Fruit fly (Drosophila melanogaster) whole organism, embryonic: ENCODE data around the gene CG7149.

ENCODE experiments used
- Asciz ChIP-seq: fragments of 200-800 bp; sonication (Bioruptor generic); optimal IDR thresholded peaks from 2 replicates; lab custom pipeline; 2017; ENCODE audit warnings: missing biosample characterization, mild to moderate bottlenecking, missing genetic modification characterization, missing genetic modification reagents
- CG10267 ChIP-seq: fragments of 200-800 bp; sonication (Bioruptor generic); optimal IDR thresholded peaks from 2 replicates; lab custom pipeline; 2018; ENCODE audit warnings: missing biosample characterization, mild to moderate bottlenecking, missing genetic modification characterization, moderate library complexity
- CG10321 ChIP-seq: fragments of 200-800 bp; sonication (Bioruptor generic); IDR thresholded peaks from 2 replicates; pipeline ENCODE4 v1.3.6; 2022; ENCODE audit warnings: missing biosample characterization, missing genetic modification characterization
- CG10654 ChIP-seq: fragments of 200-800 bp; sonication (Bioruptor generic); optimal IDR thresholded peaks from 2 replicates; lab custom pipeline; 2016; ENCODE audit warnings: missing biosample characterization, missing genetic modification characterization
- CG11093 ChIP-seq: fragments of 200-800 bp; sonication (Bioruptor generic); IDR thresholded peaks from 3 replicates; pipeline ENCODE4 v1.3.6; 2022; ENCODE audit warnings: missing biosample characterization, missing genetic modification characterization
- CG12236 ChIP-seq: fragments of 200-800 bp; sonication (Bioruptor generic); optimal IDR thresholded peaks from 2 replicates; lab custom pipeline; 2016; ENCODE audit warnings: missing biosample characterization, missing genetic modification characterization
- CG13123 ChIP-seq: fragments of 200-800 bp; sonication (Bioruptor generic); optimal IDR thresholded peaks from 2 replicates; lab custom pipeline; 2016; ENCODE audit warnings: missing biosample characterization, missing genetic modification characterization
- CG13424 ChIP-seq: fragments of 200-800 bp; sonication (Bioruptor generic); optimal IDR thresholded peaks from 2 replicates; lab custom pipeline; 2019; ENCODE audit warnings: missing biosample characterization, mild to moderate bottlenecking, missing genetic modification characterization, moderate library complexity
- CG14860 ChIP-seq: fragments of 200-800 bp; sonication (Bioruptor generic); IDR thresholded peaks from 3 replicates; pipeline ENCODE4 v1.3.6; 2022; ENCODE audit warnings: missing biosample characterization, missing genetic modification characterization; ENCODE audit not compliant: partially characterized antibody
- CG1529 ChIP-seq: fragments of 200-800 bp; sonication (Bioruptor generic); optimal IDR thresholded peaks from 3 replicates; lab custom pipeline; 2018; ENCODE audit warnings: missing biosample characterization, missing genetic modification characterization
- CG1602 ChIP-seq: fragments of 200-800 bp; sonication (Bioruptor generic); optimal IDR thresholded peaks from 3 replicates; lab custom pipeline; 2016; ENCODE audit warnings: missing biosample characterization, missing genetic modification characterization
- CG16779 ChIP-seq: fragments of 200-800 bp; sonication (Bioruptor generic); IDR thresholded peaks from 2 replicates; pipeline ENCODE4 v1.3.6; 2022; ENCODE audit warnings: missing biosample characterization, missing genetic modification characterization
- CG17186 ChIP-seq: fragments of 200-800 bp; sonication (Bioruptor generic); optimal IDR thresholded peaks from 3 replicates; lab custom pipeline; 2017; ENCODE audit warnings: missing biosample characterization, missing genetic modification reagents, missing genetic modification characterization
- CG18476 ChIP-seq: fragments of 200-800 bp; sonication (Bioruptor generic); optimal IDR thresholded peaks from 2 replicates; lab custom pipeline; 2016; ENCODE audit warnings: missing biosample characterization, mild to moderate bottlenecking, missing genetic modification characterization
- CG18599 ChIP-seq: fragments of 200-800 bp; sonication (Bioruptor generic); optimal IDR thresholded peaks from 3 replicates; lab custom pipeline; 2017; ENCODE audit warnings: missing biosample characterization, missing genetic modification characterization, mild to moderate bottlenecking, moderate library complexity, missing genetic modification reagents
- CG3407 ChIP-seq: fragments of 200-800 bp; sonication (Bioruptor generic); optimal IDR thresholded peaks from 2 replicates; lab custom pipeline; 2018; ENCODE audit warnings: missing biosample characterization, mild to moderate bottlenecking, missing genetic modification characterization
- CG34376 ChIP-seq: fragments of 200-800 bp; sonication (Bioruptor generic); optimal IDR thresholded peaks from 2 replicates; lab custom pipeline; 2018; ENCODE audit warnings: missing biosample characterization, mild to moderate bottlenecking, missing genetic modification characterization
- CG5180 ChIP-seq: fragments of 200-800 bp; sonication (Bioruptor generic); optimal IDR thresholded peaks from 3 replicates; lab custom pipeline; 2017; ENCODE audit warnings: missing biosample characterization, missing genetic modification characterization, mild to moderate bottlenecking, moderate library complexity, missing genetic modification reagents
- CG8290 ChIP-seq, 3 experiments: fragments of 200-800 bp; sonication (Bioruptor generic); optimal IDR thresholded peaks; 2 replicates each; lab custom pipeline; 2016 to 2019; ENCODE audit warnings: missing biosample characterization in 3 of 3, missing genetic modification characterization in 3 of 3, mild to moderate bottlenecking in 2 of 3, moderate library complexity in 1 of 3
- CG8388 ChIP-seq: fragments of 200-800 bp; sonication (Bioruptor generic); optimal IDR thresholded peaks from 2 replicates; lab custom pipeline; 2019; ENCODE audit warnings: missing biosample characterization, mild to moderate bottlenecking, missing genetic modification characterization, moderate library complexity
- CG9932 ChIP-seq: fragments of 200-800 bp; sonication (Bioruptor generic); IDR thresholded peaks from 2 replicates; pipeline ENCODE4 v1.3.6; 2022; ENCODE audit warnings: missing biosample characterization, missing genetic modification characterization
- CoRest ChIP-seq: fragments of 200-800 bp; sonication (Bioruptor generic); optimal IDR thresholded peaks from 3 replicates; lab custom pipeline; 2018; ENCODE audit warnings: missing biosample characterization, mild to moderate bottlenecking, missing genetic modification characterization, moderate library complexity
- Dll ChIP-seq: fragments of 200-800 bp; sonication (Bioruptor generic); IDR thresholded peaks from 4 replicates; pipeline ENCODE4 v1.3.6; 2022; ENCODE audit warnings: missing biosample characterization, missing genetic modification characterization; ENCODE audit not compliant: partially characterized antibody
- Dp ChIP-seq: fragments of 200-800 bp; sonication (Bioruptor generic); optimal IDR thresholded peaks from 2 replicates; lab custom pipeline; 2018; ENCODE audit warnings: missing biosample characterization, mild to moderate bottlenecking, missing genetic modification characterization, moderate library complexity
- Ets65A ChIP-seq: fragments of 200-800 bp; sonication (Bioruptor generic); peaks from one replicate; lab custom pipeline; 2016; ENCODE audit warnings: missing biosample characterization, missing genetic modification characterization
- Mad ChIP-seq: fragments of 200-800 bp; sonication (Bioruptor generic); optimal IDR thresholded peaks from 2 replicates; lab custom pipeline; 2016; ENCODE audit warnings: missing biosample characterization, missing genetic modification characterization
- PHDP ChIP-seq: fragments of 200-800 bp; sonication (Bioruptor generic); optimal IDR thresholded peaks from 3 replicates; lab custom pipeline; 2018; ENCODE audit warnings: missing biosample characterization, mild to moderate bottlenecking, missing genetic modification characterization, moderate library complexity
- Stat92E ChIP-seq, 3 experiments: fragments of >200 bp in 2 of 3; fragments of 200-800 bp in 1 of 3; sonication (Bioruptor generic) in 1 of 3; optimal IDR thresholded peaks; 2 replicates each; lab custom pipeline; 2017 to 2019; ENCODE audit warnings: missing biosample characterization in 3 of 3, missing genetic modification characterization in 3 of 3, mild to moderate bottlenecking in 1 of 3, moderate library complexity in 1 of 3
- ab ChIP-seq: fragments of 200-800 bp; sonication (Bioruptor generic); optimal IDR thresholded peaks from 2 replicates; lab custom pipeline; 2016; ENCODE audit warnings: missing biosample characterization, missing genetic modification characterization
- amos ChIP-seq: fragments of 200-800 bp; sonication (Bioruptor generic); IDR thresholded peaks from 2 replicates; pipeline ENCODE4 v1.3.6; 2022; ENCODE audit warnings: missing biosample characterization, missing genetic modification characterization; ENCODE audit not compliant: partially characterized antibody
- az2 ChIP-seq: fragments of 200-800 bp; sonication (Bioruptor generic); optimal IDR thresholded peaks from 3 replicates; lab custom pipeline; 2016; ENCODE audit warnings: missing biosample characterization, missing genetic modification characterization
- bigmax ChIP-seq: fragments of 200-800 bp; sonication (Bioruptor generic); optimal IDR thresholded peaks from 2 replicates; lab custom pipeline; 2018; ENCODE audit warnings: missing biosample characterization, mild to moderate bottlenecking, missing genetic modification characterization
- btn ChIP-seq: fragments of 200-800 bp; sonication (Bioruptor generic); optimal IDR thresholded peaks from 2 replicates; lab custom pipeline; 2016; ENCODE audit warnings: missing biosample characterization, missing genetic modification characterization
- cato ChIP-seq: fragments of 200-800 bp; sonication (Bioruptor generic); optimal IDR thresholded peaks from 2 replicates; lab custom pipeline; 2016; ENCODE audit warnings: missing biosample characterization, missing genetic modification characterization, borderline replicate concordance
- dimm ChIP-seq: fragments of 200-800 bp; sonication (Bioruptor generic); IDR thresholded peaks from 2 replicates; pipeline ENCODE4 v1.3.6; 2022; ENCODE audit warnings: missing biosample characterization, missing genetic modification characterization
- ewg ChIP-seq: fragments of 200-800 bp; sonication (Bioruptor generic); optimal IDR thresholded peaks from 3 replicates; lab custom pipeline; 2017; ENCODE audit warnings: mild to moderate bottlenecking, missing biosample characterization, missing genetic modification reagents, missing genetic modification characterization
- gem ChIP-seq: fragments of 200-800 bp; sonication (Bioruptor generic); optimal IDR thresholded peaks from 2 replicates; lab custom pipeline; 2019; ENCODE audit warnings: missing biosample characterization, mild to moderate bottlenecking, missing genetic modification characterization, moderate library complexity
- gt ChIP-seq: fragments of 200-800 bp; sonication (Bioruptor generic); IDR thresholded peaks from 2 replicates; pipeline ENCODE4 v1.3.6; 2022; ENCODE audit warnings: missing biosample characterization, missing genetic modification characterization
- mld ChIP-seq: fragments of 200-800 bp; sonication (Bioruptor generic); IDR thresholded peaks from 3 replicates; pipeline ENCODE4 v1.3.6; 2022; ENCODE audit warnings: missing biosample characterization, missing genetic modification characterization; ENCODE audit not compliant: partially characterized antibody
- nerfin-2 ChIP-seq: fragments of 200-800 bp; sonication (Bioruptor generic); IDR thresholded peaks from 2 replicates; pipeline ENCODE4 v1.3.6; 2022; ENCODE audit warnings: missing biosample characterization, missing genetic modification characterization; ENCODE audit not compliant: partially characterized antibody
- p53 ChIP-seq: fragments of 200-800 bp; sonication (Bioruptor generic); optimal IDR thresholded peaks from 2 replicates; lab custom pipeline; 2016; ENCODE audit warnings: missing biosample characterization, missing genetic modification characterization
- row ChIP-seq: fragments of 200-800 bp; sonication (Bioruptor generic); IDR thresholded peaks from 3 replicates; pipeline ENCODE4 v1.3.6; 2022; ENCODE audit warnings: missing biosample characterization, missing genetic modification characterization
- sens ChIP-seq: fragments of 200-800 bp; sonication (Bioruptor generic); peaks from one replicate; lab custom pipeline; 2016; ENCODE audit warnings: missing biosample characterization, missing genetic modification characterization
- slou ChIP-seq: fragments of 200-800 bp; sonication (Bioruptor generic); optimal IDR thresholded peaks from 3 replicates; lab custom pipeline; 2016; ENCODE audit warnings: missing biosample characterization, missing genetic modification characterization
- so ChIP-seq: fragments of 200-800 bp; sonication (Bioruptor generic); IDR thresholded peaks from 3 replicates; pipeline ENCODE4 v1.3.6; 2022; ENCODE audit warnings: missing biosample characterization, missing genetic modification characterization
- sob ChIP-seq: fragments of 200-800 bp; sonication (Bioruptor generic); IDR thresholded peaks from 2 replicates; pipeline ENCODE4 v1.3.6; 2022; ENCODE audit warnings: missing biosample characterization, missing genetic modification characterization
- sr ChIP-seq: fragments of 200-800 bp; sonication (Bioruptor generic); IDR thresholded peaks from 3 replicates; pipeline ENCODE4 v1.3.6; 2022; ENCODE audit warnings: missing biosample characterization, missing genetic modification characterization
- tna ChIP-seq: fragments of 200-800 bp; sonication (Bioruptor generic); IDR thresholded peaks from 2 replicates; pipeline ENCODE4 v1.3.6; 2022; ENCODE audit warnings: missing biosample characterization, missing genetic modification characterization; ENCODE audit not compliant: partially characterized antibody
- toy ChIP-seq: fragments of 200-800 bp; sonication (Bioruptor generic); IDR thresholded peaks from 2 replicates; pipeline ENCODE4 v1.3.6; 2022; ENCODE audit warnings: missing biosample characterization, missing genetic modification characterization
- trem ChIP-seq: fragments of 200-800 bp; optimal IDR thresholded peaks from 3 replicates; lab custom pipeline; 2019; ENCODE audit warnings: missing biosample characterization, mild to moderate bottlenecking, missing genetic modification characterization, moderate library complexity

Gene CG7149

DNA sequence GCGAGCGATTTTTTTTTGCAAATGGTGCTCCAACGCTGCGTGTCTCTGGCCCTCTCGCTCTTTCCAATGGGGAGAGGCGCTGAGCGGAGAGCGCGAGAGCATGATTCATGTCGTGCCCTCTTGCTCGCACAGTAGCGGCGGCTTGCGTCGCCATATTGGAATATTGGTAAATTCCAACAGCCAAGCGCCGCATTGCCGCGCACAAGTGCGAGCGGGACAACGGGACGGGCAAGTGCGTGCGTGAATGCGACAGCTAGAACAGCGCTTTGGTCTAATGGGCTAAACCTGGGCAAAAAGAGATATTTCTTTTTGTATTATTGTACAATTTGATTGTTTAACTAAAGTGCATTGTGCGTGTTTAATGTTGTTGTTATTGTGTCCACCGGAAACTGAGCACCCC is 37.9 kb upstream of the CG7149 start (continued):
- no peak for TF ChIP-seq CG8388 (GFP tag; lab: Kevin White, UChicago)
- no peak for TF ChIP-seq slou (GFP tag; lab: Kevin White, UChicago)
- TF ChIP-seq CG3407 (GFP tag; lab: Kevin White, UChicago) = no peak
- peak; percentile 100 for TF ChIP-seq CG10321 (GFP tag; lab: Robert Waterston, UW)
- no peak for TF ChIP-seq trem
- peak; percentile 74; the same call in 2 of the 3 replicates for TF ChIP-seq mld
- TF ChIP-seq toy (GFP tag; lab: Robert Waterston, UW) = no peak
- TF ChIP-seq CG13424 (tag; lab: Kevin White, UChicago) = no peak
- TF ChIP-seq CG5180 (GFP tag; lab: Kevin White, UChicago) = no peak
- no peak for TF ChIP-seq CG1602
- peak; percentile 35; the same call in 1 of the 2 replicates for TF ChIP-seq CG9932 (GFP tag; lab: Robert Waterston, UW)
- TF ChIP-seq Dp (GFP tag; lab: Kevin White, UChicago) = no peak
- no peak for TF ChIP-seq Ets65A (GFP tag; lab: Kevin White, UChicago)
- TF ChIP-seq CG10654 = no peak
- no peak for TF ChIP-seq ab
- TF ChIP-seq Stat92E (GFP tag; optimal IDR thresholded peaks at IDR 0.05; lab: Kevin White, UChicago) = no peak
- TF ChIP-seq bigmax (GFP tag; lab: Kevin White, UChicago) = peak; percentile 29
- TF ChIP-seq CG1529 = no peak
- TF ChIP-seq sob (GFP tag; lab: Robert Waterston, UW) = no peak
- TF ChIP-seq amos (GFP tag; lab: Robert Waterston, UW) = peak; percentile 57
- TF ChIP-seq Asciz (GFP tag; lab: Kevin White, UChicago) = no peak
- no peak for TF ChIP-seq CG10267 (tag; lab: Kevin White, UChicago)
- TF ChIP-seq nerfin-2 (GFP tag; lab: Robert Waterston, UW) = 0 out of 2 replicates have a peak, but pooled peaks have one; percentile 42
- peak; percentile 55; the same call in 1 of the 2 replicates for TF ChIP-seq tna (GFP tag; lab: Robert Waterston, UW)
- TF ChIP-seq cato (GFP tag; lab: Kevin White, UChicago) = no peak
- no peak for TF ChIP-seq p53 (GFP tag; lab: Kevin White, UChicago)
- TF ChIP-seq CG34376 (GFP tag; lab: Kevin White, UChicago) = no peak
- TF ChIP-seq PHDP (tag; lab: Kevin White, UChicago) = no peak
- no peak for TF ChIP-seq CG12236 (GFP tag; lab: Kevin White, UChicago)
- TF ChIP-seq sens (GFP tag; lab: Kevin White, UChicago) = peak; percentile 78
- TF ChIP-seq btn = no peak
- TF ChIP-seq CG14860 (GFP tag; lab: Robert Waterston, UW) = peak; percentile 61; the same call in 2 of the 3 replicates
- TF ChIP-seq CG8290 (GFP tag; optimal IDR thresholded peaks at IDR 0.05; lab: Kevin White, UChicago) = peak; percentile 30
- TF ChIP-seq CG8290 (tag; optimal IDR thresholded peaks at IDR 0.05; lab: Kevin White, UChicago) = peak; percentile 20 to 79
- peak; percentile 42 for TF ChIP-seq CG18599 (GFP tag; lab: Kevin White, UChicago)
- no peak for TF ChIP-seq row (GFP tag; lab: Robert Waterston, UW)
- no peak for TF ChIP-seq sr (GFP tag; lab: Robert Waterston, UW)
- peak; percentile 16 for TF ChIP-seq CoRest (tag; lab: Kevin White, UChicago)
- no peak for TF ChIP-seq Dll (GFP tag; lab: Robert Waterston, UW)
- TF ChIP-seq CG11093 (GFP tag; lab: Robert Waterston, UW) = no peak
- TF ChIP-seq CG18476 = no peak
- no peak for TF ChIP-seq CG13123
- no peak for TF ChIP-seq dimm (GFP tag; lab: Robert Waterston, UW)
- no peak for TF ChIP-seq so
- no peak for TF ChIP-seq gem (tag; lab: Kevin White, UChicago)
- no peak for TF ChIP-seq CG16779 (GFP tag; lab: Robert Waterston, UW)
- no peak for TF ChIP-seq gt
- peak; percentile 30 for TF ChIP-seq CG17186 (GFP tag; lab: Kevin White, UChicago)
- no peak for TF ChIP-seq az2 (GFP tag; lab: Kevin White, UChicago)
- peak; percentile 73 for TF ChIP-seq ewg
- TF ChIP-seq Mad (GFP tag; lab: Kevin White, UChicago) = no peak
